Fruit fly (Drosophila melanogaster): ENCODE results near the gene Sh3beta.

The Sh3beta gene

DNA sequence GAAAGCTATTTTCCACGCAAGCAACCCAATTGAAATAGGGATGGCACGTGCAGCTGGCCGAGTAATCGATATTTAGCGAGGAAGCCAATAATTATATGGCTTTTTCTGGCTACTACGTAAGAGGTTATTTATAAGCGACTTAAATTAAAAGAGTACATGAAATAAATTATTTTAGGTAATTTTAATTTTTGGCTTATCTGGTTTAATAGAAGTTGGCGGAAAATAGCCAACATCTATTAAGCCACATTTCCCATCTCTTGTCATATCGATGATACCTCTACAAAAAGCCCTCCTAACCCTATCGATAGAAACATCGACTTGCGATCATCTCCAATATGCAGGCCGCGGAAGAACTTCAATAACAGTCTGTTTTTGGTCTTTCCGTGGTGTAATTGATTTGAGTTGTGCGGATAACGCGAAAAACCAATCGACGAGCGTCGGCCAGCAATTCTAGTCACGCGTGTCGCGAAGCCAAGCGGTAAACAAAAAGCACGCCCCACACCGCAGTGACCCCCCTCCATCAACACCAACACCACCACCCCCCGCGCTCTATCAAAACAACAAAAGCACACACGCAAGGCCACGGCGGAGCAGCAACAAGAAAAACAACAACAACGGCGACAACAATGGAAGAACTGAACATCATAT is 21.0 kb downstream of the Sh3beta start, which contains the start of the genes Srp19 and qm (continued):
- TF ChIP-seq Dip3 (GFP tag; optimal IDR thresholded peaks at IDR 0.05), result peak; percentile 6
- peak; percentile 76 for TF ChIP-seq zfh2 (GFP tag; optimal IDR thresholded peaks at IDR 0.05)
- no peak for TF ChIP-seq dimm (GFP tag; IDR thresholded peaks at IDR 0.05)
- TF ChIP-seq CG30020 (tag; optimal IDR thresholded peaks at IDR 0.05), result peak; percentile 55
- peak; percentile 22 for TF ChIP-seq mirr (GFP tag; optimal IDR thresholded peaks at IDR 0.05)
- TF ChIP-seq unpg (GFP tag; optimal IDR thresholded peaks at IDR 0.05), result peak; percentile 42
- peak; percentile 20 for TF ChIP-seq CG1792 (GFP tag; optimal IDR thresholded peaks at IDR 0.05)
- no peak for TF ChIP-seq fd102C (GFP tag; optimal IDR thresholded peaks at IDR 0.05)
- TF ChIP-seq ind (GFP tag; optimal IDR thresholded peaks at IDR 0.05), result peak; percentile 57
- TF ChIP-seq CG2199 (GFP tag; IDR thresholded peaks at IDR 0.05), result no peak
- peak; percentile 64 for TF ChIP-seq CG15514 (GFP tag; optimal IDR thresholded peaks at IDR 0.05)
- peak; percentile 8 for TF ChIP-seq slou (GFP tag; optimal IDR thresholded peaks at IDR 0.05)
- TF ChIP-seq Ravus (GFP tag; IDR thresholded peaks at IDR 0.05), result no peak
- TF ChIP-seq CG34376 (GFP tag; optimal IDR thresholded peaks at IDR 0.05), result peak; percentile 41
- TF ChIP-seq fd3F (GFP tag; optimal IDR thresholded peaks at IDR 0.05), result no peak
- TF ChIP-seq zfh1 (GFP tag; IDR thresholded peaks at IDR 0.05), result peak; percentile 58; the same call in 2 of the 3 replicates
- TF ChIP-seq CG7745 (tag; optimal IDR thresholded peaks at IDR 0.05), result no peak
- peak; percentile 61 for TF ChIP-seq maf-S (GFP tag; optimal IDR thresholded peaks at IDR 0.05)
- peak; percentile 36 for TF ChIP-seq CG1602 (GFP tag; optimal IDR thresholded peaks at IDR 0.05)
- TF ChIP-seq bigmax (GFP tag; optimal IDR thresholded peaks at IDR 0.05), result no peak
- no peak for TF ChIP-seq danr (GFP tag; IDR thresholded peaks at IDR 0.05)
- TF ChIP-seq Vsx1 (GFP tag; optimal IDR thresholded peaks at IDR 0.05), result no peak
- peak; percentile 56 to 65 for TF ChIP-seq dpn (GFP tag; optimal IDR thresholded peaks at IDR 0.05)
- peak; percentile 70; the same call in 1 of the 2 replicates for TF ChIP-seq CG42726 (GFP tag; IDR thresholded peaks at IDR 0.05; ENCODE audit: partially characterized antibody)
- no peak for TF ChIP-seq ERR (GFP tag; optimal IDR thresholded peaks at IDR 0.05)
- TF ChIP-seq CG16863 (GFP tag; optimal IDR thresholded peaks at IDR 0.05), result peak; percentile 25
- peak; percentile 87 for TF ChIP-seq CG13287 (GFP tag; IDR thresholded peaks at IDR 0.05; ENCODE audit: partially characterized antibody)
- peak; percentile 47 for TF ChIP-seq HLH54F (GFP tag; optimal IDR thresholded peaks at IDR 0.05)
- TF ChIP-seq BEAF-32 (GFP tag; optimal IDR thresholded peaks at IDR 0.05), result peak; percentile 95
- peak; percentile 62 for TF ChIP-seq sug (tag; optimal IDR thresholded peaks at IDR 0.05)
- TF ChIP-seq mld (GFP tag; IDR thresholded peaks at IDR 0.05; ENCODE audit: partially characterized antibody), result peak; percentile 59; the same call in 2 of the 3 replicates
- TF ChIP-seq CG5180 (GFP tag; optimal IDR thresholded peaks at IDR 0.05), result no peak
- TF ChIP-seq H2.0 (GFP tag; IDR thresholded peaks at IDR 0.05), result 0 out of 2 replicates have a peak, but pooled peaks have one; percentile 2
- TF ChIP-seq grau (tag; optimal IDR thresholded peaks at IDR 0.05), result peak; percentile 20
- peak; percentile 6 for TF ChIP-seq odd (GFP tag; optimal IDR thresholded peaks at IDR 0.05)
- peak; percentile 67; the same call in 1 of the 2 replicates for TF ChIP-seq slbo (GFP tag; IDR thresholded peaks at IDR 0.05)
- TF ChIP-seq insv (GFP tag; optimal IDR thresholded peaks at IDR 0.05), result peak in 1 of 2 experiments; percentile 23
- peak; percentile 18 for TF ChIP-seq lbe (GFP tag; optimal IDR thresholded peaks at IDR 0.05)
- TF ChIP-seq Nf-YC (tag; optimal IDR thresholded peaks at IDR 0.05), result peak; percentile 28
- TF ChIP-seq CG18764 (GFP tag; optimal IDR thresholded peaks at IDR 0.05), result no peak
- TF ChIP-seq vnd (GFP tag; IDR thresholded peaks at IDR 0.05; ENCODE audit: partially characterized antibody), result peak; percentile 85
- TF ChIP-seq fd64A (GFP tag; optimal IDR thresholded peaks at IDR 0.05), result peak; percentile 10
- peak; percentile 53 for TF ChIP-seq CG15696 (tag; optimal IDR thresholded peaks at IDR 0.05)
- peak; percentile 29 for TF ChIP-seq bab2 (GFP tag; optimal IDR thresholded peaks at IDR 0.05)
- TF ChIP-seq CG2712 (tag; optimal IDR thresholded peaks at IDR 0.05), result peak; percentile 68
- peak; percentile 15 for TF ChIP-seq cato (GFP tag; optimal IDR thresholded peaks at IDR 0.05; ENCODE audit: borderline replicate concordance)
- peak; percentile 95 for TF ChIP-seq Sin3A (optimal IDR thresholded peaks at IDR 0.05)
- no peak for TF ChIP-seq prd (optimal IDR thresholded peaks at IDR 0.05)
- peak; percentile 71 for TF ChIP-seq prd (GFP tag; IDR thresholded peaks at IDR 0.05)
